Worm (Caenorhabditis elegans) whole organism, L2 larva: ENCODE results near the gene tim-1.
A peak's percentile ranks its signal among the peaks of the same experiment; 100 is the strongest.

Source experiments
- C34F6.9 ChIP-seq: fragments of 150-350 bp; optimal IDR thresholded peaks from 2 replicates; lab custom pipeline; 2014; ENCODE audit warnings: missing biosample characterization, missing genetic modification characterization
- F13H6.1 ChIP-seq: sonication (generic microtip); optimal IDR thresholded peaks from 2 replicates; lab custom pipeline; 2016; ENCODE audit warnings: missing genetic modification characterization, missing compliant biosample characterization
- R02D3.7 ChIP-seq: fragments of 150-350 bp; optimal IDR thresholded peaks from 2 replicates; lab custom pipeline; 2014; ENCODE audit warnings: missing biosample characterization, missing genetic modification characterization
- ZK546.5 ChIP-seq: sonication (generic microtip); optimal IDR thresholded peaks from 2 replicates; lab custom pipeline; 2017; ENCODE audit warnings: missing biosample characterization, missing genetic modification characterization
- alr-1 ChIP-seq: fragments of 150-350 bp; optimal IDR thresholded peaks from 2 replicates; lab custom pipeline; 2014; ENCODE audit warnings: missing biosample characterization, missing genetic modification characterization
- aly-2 ChIP-seq: fragments of 150-350 bp; optimal IDR thresholded peaks from 2 replicates; lab custom pipeline; 2014; ENCODE audit warnings: missing biosample characterization, missing genetic modification characterization
- ceh-82 ChIP-seq: fragments of 150-350 bp; optimal IDR thresholded peaks from 2 replicates; lab custom pipeline; 2014; ENCODE audit warnings: missing biosample characterization, missing genetic modification characterization
- crh-2 ChIP-seq: sonication (generic microtip); optimal IDR thresholded peaks from 2 replicates; lab custom pipeline; 2017; ENCODE audit warnings: missing biosample characterization, missing genetic modification characterization
- dmd-4 ChIP-seq: sonication (generic microtip); optimal IDR thresholded peaks from 2 replicates; lab custom pipeline; 2017; ENCODE audit warnings: missing biosample characterization, missing genetic modification characterization
- egl-27 ChIP-seq: sonication (generic microtip); optimal IDR thresholded peaks from 3 replicates; lab custom pipeline; 2017; ENCODE audit warnings: missing biosample characterization, missing genetic modification reagents, missing genetic modification characterization
- elt-1 ChIP-seq: fragments of 150-350 bp; optimal IDR thresholded peaks from 2 replicates; lab custom pipeline; 2014; ENCODE audit warnings: missing biosample characterization, missing genetic modification characterization
- elt-3 ChIP-seq: sonication (generic microtip); optimal IDR thresholded peaks from 2 replicates; lab custom pipeline; 2017; ENCODE audit warnings: missing biosample characterization, missing genetic modification characterization
- fos-1 ChIP-seq: fragments of 150-350 bp; optimal IDR thresholded peaks from 2 replicates; lab custom pipeline; 2014; ENCODE audit warnings: missing biosample characterization, missing genetic modification characterization
- gmeb-1 ChIP-seq: fragments of 150-350 bp; optimal IDR thresholded peaks from 2 replicates; lab custom pipeline; 2014; ENCODE audit warnings: missing biosample characterization, missing genetic modification characterization
- lin-13 ChIP-seq: fragments of 150-350 bp; optimal IDR thresholded peaks from 2 replicates; lab custom pipeline; 2014; ENCODE audit warnings: missing biosample characterization, missing genetic modification reagents, missing genetic modification characterization
- lsy-2 ChIP-seq, 2 experiments: fragments of 150-350 bp in 1 of 2; sonication (generic microtip) in 1 of 2; optimal IDR thresholded peaks; 2 replicates each; lab custom pipeline; 2014 to 2017; ENCODE audit warnings: missing biosample characterization in 2 of 2, missing genetic modification characterization in 2 of 2
- mdl-1 ChIP-seq, 2 experiments: fragments of 150-350 bp in 1 of 2; sonication (generic microtip) in 1 of 2; optimal IDR thresholded peaks; 2 replicates each; lab custom pipeline; 2017; ENCODE audit warnings: missing biosample characterization in 2 of 2, missing genetic modification characterization in 2 of 2
- nhr-10 ChIP-seq: sonication (generic microtip); optimal IDR thresholded peaks from 2 replicates; lab custom pipeline; 2017; ENCODE audit warnings: missing biosample characterization, missing genetic modification characterization
- nhr-11 ChIP-seq: fragments of 150-350 bp; optimal IDR thresholded peaks from 2 replicates; lab custom pipeline; 2014; ENCODE audit warnings: missing biosample characterization, missing genetic modification characterization
- nhr-12 ChIP-seq: fragments of 150-350 bp; optimal IDR thresholded peaks from 2 replicates; lab custom pipeline; 2014; ENCODE audit warnings: missing biosample characterization, missing genetic modification characterization
- nhr-129 ChIP-seq: fragments of 150-350 bp; optimal IDR thresholded peaks from 2 replicates; lab custom pipeline; 2014; ENCODE audit warnings: missing biosample characterization, missing genetic modification characterization
- nhr-23 ChIP-seq: fragments of 150-350 bp; optimal IDR thresholded peaks from 2 replicates; lab custom pipeline; 2014; ENCODE audit warnings: missing biosample characterization, missing genetic modification reagents, missing genetic modification characterization
- nhr-25 ChIP-seq: fragments of 150-350 bp; sonication (generic microtip); optimal IDR thresholded peaks from 3 replicates; lab custom pipeline; 2014; ENCODE audit warnings: missing biosample characterization, missing genetic modification characterization
- nhr-6 ChIP-seq: fragments of 150-350 bp; optimal IDR thresholded peaks from 2 replicates; lab custom pipeline; 2014; ENCODE audit warnings: missing biosample characterization, missing genetic modification characterization
- nhr-77 ChIP-seq: fragments of 150-350 bp; optimal IDR thresholded peaks from 2 replicates; lab custom pipeline; 2014; ENCODE audit warnings: missing biosample characterization, missing genetic modification characterization
- peb-1 ChIP-seq: fragments of 150-350 bp; optimal IDR thresholded peaks from 2 replicates; lab custom pipeline; 2014; ENCODE audit warnings: missing biosample characterization, missing genetic modification characterization
- sem-4 ChIP-seq: fragments of 150-350 bp; optimal IDR thresholded peaks from 2 replicates; lab custom pipeline; 2014; ENCODE audit warnings: missing biosample characterization, missing genetic modification reagents, missing genetic modification characterization
- skn-1 ChIP-seq: sonication (generic microtip); optimal IDR thresholded peaks from 2 replicates; lab custom pipeline; 2017; ENCODE audit warnings: missing biosample characterization, missing genetic modification characterization
- sma-3 ChIP-seq: sonication (generic microtip); optimal IDR thresholded peaks from 2 replicates; lab custom pipeline; 2016; ENCODE audit warnings: missing genetic modification reagents, missing genetic modification characterization, missing compliant biosample characterization
- sma-9 ChIP-seq, 2 experiments: fragments of 150-350 bp in 1 of 2; sonication (generic microtip) in 1 of 2; optimal IDR thresholded peaks; 2 replicates each; lab custom pipeline; 2014 to 2016; ENCODE audit warnings: missing genetic modification characterization in 2 of 2, mild to moderate bottlenecking in 1 of 2, missing biosample characterization in 1 of 2, missing compliant biosample characterization in 1 of 2, missing genetic modification reagents in 1 of 2, moderate library complexity in 1 of 2
- snpc-4 ChIP-seq: fragments of 150-350 bp; optimal IDR thresholded peaks from 2 replicates; lab custom pipeline; 2014; ENCODE audit warnings: missing biosample characterization, missing genetic modification characterization
- unc-39 ChIP-seq: fragments of 150-350 bp; optimal IDR thresholded peaks from 2 replicates; lab custom pipeline; 2014; ENCODE audit warnings: missing biosample characterization, missing genetic modification characterization
- unc-55 ChIP-seq: fragments of 150-350 bp; sonication (generic microtip); optimal IDR thresholded peaks from 3 replicates; lab custom pipeline; 2014; ENCODE audit warnings: missing biosample characterization, missing genetic modification reagents, missing genetic modification characterization
- unc-62 ChIP-seq: fragments of 150-350 bp; optimal IDR thresholded peaks from 2 replicates; lab custom pipeline; 2014; ENCODE audit warnings: missing biosample characterization, missing genetic modification reagents, missing genetic modification characterization
- zag-1 ChIP-seq: fragments of 150-350 bp; optimal IDR thresholded peaks from 2 replicates; lab custom pipeline; 2014; ENCODE audit warnings: missing biosample characterization, missing genetic modification characterization
- ztf-1 ChIP-seq: fragments of 200-800 bp; sonication (Bioruptor generic); conservative IDR thresholded peaks from 2 replicates; pipeline ENCODE4 v1.3.6; 2022; ENCODE audit warnings: missing genetic modification characterization, missing compliant biosample characterization
- ztf-4 ChIP-seq: fragments of 150-350 bp; optimal IDR thresholded peaks from 2 replicates; lab custom pipeline; 2014; ENCODE audit warnings: missing biosample characterization, missing genetic modification characterization

Gene tim-1

ce11 chrIII:12218633-12219097, 31.3 kb downstream of the tim-1 start, which contains the start of the genes gex-4 and gphr-1 (continued):
- no peak for TF ChIP-seq elt-3 (tag; lab: Kevin White, UChicago)
- peak; percentile 67 for TF ChIP-seq C34F6.9
- no peak for TF ChIP-seq nhr-10 (tag; lab: Kevin White, UChicago)
- no peak for TF ChIP-seq skn-1 (tag; lab: Kevin White, UChicago)
- TF ChIP-seq unc-55: peak; percentile 69
- peak; percentile 53 for TF ChIP-seq snpc-4
- no peak for TF ChIP-seq alr-1 (tag; lab: Kevin White, UChicago)
- no peak for TF ChIP-seq ztf-4 (tag; lab: Kevin White, UChicago)
- peak; percentile 48 for TF ChIP-seq gmeb-1 (tag; lab: Kevin White, UChicago)
- TF ChIP-seq sma-3 (GFP tag; lab: Kevin White, UChicago): peak; percentile 52
- peak; percentile 29 for TF ChIP-seq crh-2 (tag; lab: Kevin White, UChicago)
- peak; percentile 5 for TF ChIP-seq nhr-25 (tag; lab: Kevin White, UChicago)
- TF ChIP-seq nhr-6 (tag; lab: Kevin White, UChicago): no peak
- no peak for TF ChIP-seq nhr-11 (tag; lab: Kevin White, UChicago)
- TF ChIP-seq sem-4 (tag; lab: Kevin White, UChicago): peak; percentile 76
- TF ChIP-seq nhr-23 (tag; lab: Kevin White, UChicago): no peak
- TF ChIP-seq unc-62: no peak
- no peak for TF ChIP-seq nhr-129
- no peak for TF ChIP-seq ZK546.5 (tag; lab: Kevin White, UChicago)
- TF ChIP-seq fos-1 (tag; lab: Kevin White, UChicago): peak; percentile 41

- TF ChIP-seq F13H6.1 (no peak), unc-39 (tag; lab: Kevin White, UChicago) (no peak), skn-1 (tag; lab: Kevin White, UChicago) (no peak), sem-4 (tag; lab: Kevin White, UChicago) (no peak), R02D3.7 (tag; lab: Kevin White, UChicago) (no peak), elt-1 (no peak), sma-9 (GFP tag; optimal IDR thresholded peaks at IDR 0.05; lab: Kevin White, UChicago) (no peak), sma-9 (tag; optimal IDR thresholded peaks at IDR 0.05; lab: Kevin White, UChicago) (no peak), crh-2 (tag; lab: Kevin White, UChicago) (no peak), zag-1 (tag; lab: Kevin White, UChicago) (no peak), dmd-4 (tag; lab: Kevin White, UChicago) (no peak), ceh-82 (no peak), ztf-1 (GFP tag; lab: Robert Waterston, UW) (no peak), nhr-77 (no peak), alr-1 (tag; lab: Kevin White, UChicago) (no peak), fos-1 (tag; lab: Kevin White, UChicago) (no peak), elt-3 (tag; lab: Kevin White, UChicago) (no peak), peb-1 (tag; lab: Kevin White, UChicago) (no peak), lsy-2 (tag; optimal IDR thresholded peaks at IDR 0.05; lab: Kevin White, UChicago) (no peak), nhr-11 (tag; lab: Kevin White, UChicago) (no peak), snpc-4 (no peak)
- TF ChIP-seq, all 48 proteins: peak for 0
Observed at ce11 chrIII:12218078-12218477, 31.9 kb downstream of the tim-1 start.

- TF ChIP-seq ceh-82 (no peak), alr-1 (tag; lab: Kevin White, UChicago) (no peak), nhr-129 (no peak), egl-27 (no peak)
Observed at ce11 chrIII:12215596-12215995, 34.4 kb downstream of the tim-1 start, which contains the start of gene Y75B8A.13. Gene Y75B8A.13, minus strand, starts transcription at chrIII:12215696.

ce11 chrIII:12207574-12207973, 42.4 kb downstream of the tim-1 start:
- no peak for TF ChIP-seq zag-1 (tag; lab: Kevin White, UChicago)
- no peak for TF ChIP-seq snpc-4

ce11 chrIII:12205271-12205670, 44.7 kb downstream of the tim-1 start:
- TF ChIP-seq elt-1: no peak
- no peak for TF ChIP-seq nhr-6 (tag; lab: Kevin White, UChicago)
- no peak for TF ChIP-seq nhr-12 (tag; lab: Kevin White, UChicago)
- no peak for TF ChIP-seq snpc-4
- TF ChIP-seq mdl-1 (tag; optimal IDR thresholded peaks at IDR 0.05; lab: Kevin White, UChicago): no peak
- no peak for TF ChIP-seq R02D3.7 (tag; lab: Kevin White, UChicago)
- TF ChIP-seq zag-1 (tag; lab: Kevin White, UChicago): no peak
- TF ChIP-seq unc-62: no peak
- no peak for TF ChIP-seq F13H6.1
- TF ChIP-seq crh-2 (tag; lab: Kevin White, UChicago): no peak
- TF ChIP-seq aly-2 (tag; lab: Kevin White, UChicago): no peak
- no peak for TF ChIP-seq lin-13 (GFP tag; lab: Kevin White, UChicago)
- no peak for TF ChIP-seq ztf-1 (GFP tag; lab: Robert Waterston, UW)
